Fruit fly (Drosophila melanogaster): ENCODE measurements around the gene CG3335.

The CG3335 gene

DNA sequence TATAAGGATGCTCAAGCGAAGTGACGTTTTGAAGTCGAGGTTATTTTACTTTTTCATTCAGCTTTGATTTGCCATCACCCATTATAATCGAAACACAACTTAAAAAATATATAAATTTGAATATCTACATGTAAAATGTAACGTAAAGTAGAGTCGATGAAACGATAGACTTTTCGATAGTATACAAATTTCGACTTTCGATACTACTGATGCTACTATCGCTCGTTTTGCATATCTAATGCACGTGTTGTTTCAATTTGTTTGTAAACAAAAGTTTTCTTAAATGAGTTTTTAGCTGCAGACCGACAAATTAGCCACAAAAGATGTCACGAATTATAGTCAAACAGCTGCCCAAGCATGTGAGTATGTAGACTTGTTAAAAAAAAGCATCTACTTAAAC, at the start of gene CG3335:
TSS of gene CG3335 (plus strand) at position 224 of the 400 bp plus-strand sequence.
- TF ChIP-seq Dll (optimal IDR thresholded peaks at IDR 0.05) = no peak
- no peak for TF ChIP-seq pan (optimal IDR thresholded peaks at IDR 0.05)
- no peak for TF ChIP-seq CG8478 (optimal IDR thresholded peaks at IDR 0.05)
- TF ChIP-seq EcR (GFP tag; optimal IDR thresholded peaks at IDR 0.05) = no peak
- no peak for TF ChIP-seq psq (optimal IDR thresholded peaks at IDR 0.05)
- TF ChIP-seq usp (GFP tag; optimal IDR thresholded peaks at IDR 0.05) = no peak

DNA sequence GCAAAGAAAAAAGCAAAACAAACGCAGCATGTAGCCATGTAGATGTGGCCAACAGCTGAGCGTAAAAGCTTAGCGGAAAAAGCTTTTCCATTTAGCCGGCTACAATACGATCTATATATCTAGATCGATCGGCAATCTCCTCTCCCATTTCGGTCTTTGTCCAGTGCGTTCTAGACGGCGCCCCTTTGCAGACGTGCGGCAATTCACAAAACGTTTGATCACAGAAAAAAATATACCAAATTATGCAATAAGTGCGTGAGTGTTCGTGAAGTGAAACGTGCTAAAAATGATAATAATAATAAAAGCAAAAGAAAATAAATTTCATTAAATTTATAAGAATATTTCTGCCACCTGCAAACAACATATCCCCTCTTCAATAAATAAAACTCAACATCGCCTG, 40.6 kb upstream of the CG3335 start:
- TF ChIP-seq pan (optimal IDR thresholded peaks at IDR 0.05) (no peak), psq (optimal IDR thresholded peaks at IDR 0.05) (no peak), EcR (GFP tag; optimal IDR thresholded peaks at IDR 0.05) (no peak)

DNA sequence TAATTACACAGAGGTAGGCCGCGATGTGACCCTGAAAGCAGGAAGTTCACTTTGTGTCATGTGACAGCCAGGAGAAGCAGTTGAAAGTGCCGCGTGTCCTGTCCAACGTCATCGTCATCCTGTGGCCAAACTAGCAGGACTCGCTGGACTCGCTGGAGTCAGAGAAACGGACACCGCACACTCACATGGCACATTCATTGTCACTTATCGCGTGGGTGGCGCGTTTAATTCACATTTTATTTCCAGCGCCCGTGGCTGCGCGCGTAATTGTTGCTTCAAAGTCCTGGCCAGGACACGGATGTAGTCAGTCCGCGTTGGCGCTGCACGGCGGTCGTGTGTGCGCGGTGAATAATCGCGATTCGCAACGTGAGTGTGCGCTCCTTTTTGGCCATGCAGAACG, 26.6 kb upstream of the CG3335 start, which contains the start of gene Tmc:
TSS of gene Tmc (plus strand) at position 301 of the 400 bp plus-strand sequence.
- TF ChIP-seq usp (GFP tag; optimal IDR thresholded peaks at IDR 0.05) (no peak), pan (optimal IDR thresholded peaks at IDR 0.05) (no peak), psq (optimal IDR thresholded peaks at IDR 0.05) (no peak), EcR (GFP tag; optimal IDR thresholded peaks at IDR 0.05) (no peak), Dll (optimal IDR thresholded peaks at IDR 0.05) (no peak), CG8478 (optimal IDR thresholded peaks at IDR 0.05) (no peak)

DNA sequence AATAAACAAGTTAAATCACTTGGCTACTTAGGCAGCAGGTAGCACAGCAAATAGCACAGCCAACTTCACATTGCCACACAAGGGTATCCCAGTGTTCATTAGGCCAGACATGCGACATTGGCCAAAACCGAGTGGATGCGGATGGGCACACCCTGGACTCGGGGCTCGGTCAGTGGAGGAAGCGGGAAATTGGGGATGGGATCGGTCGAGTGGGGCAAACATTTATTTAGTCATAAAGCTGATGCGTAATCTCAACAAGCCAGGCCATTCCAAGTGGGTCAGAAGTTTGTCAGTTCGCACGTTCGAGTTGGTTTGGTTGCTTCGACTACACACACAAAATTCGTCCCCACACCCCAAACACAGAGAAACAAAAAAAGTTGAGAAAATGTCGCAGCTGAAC, 25.3 kb upstream of the CG3335 start, which contains the start of gene CG3222:
TSS of gene CG3222 (plus strand) at position 301 of the 400 bp plus-strand sequence.
- TF ChIP-seq CG8478 (optimal IDR thresholded peaks at IDR 0.05) (no peak), psq (optimal IDR thresholded peaks at IDR 0.05) (no peak), Dll (optimal IDR thresholded peaks at IDR 0.05) (no peak), EcR (GFP tag; optimal IDR thresholded peaks at IDR 0.05) (no peak), usp (GFP tag; optimal IDR thresholded peaks at IDR 0.05) (no peak), pan (optimal IDR thresholded peaks at IDR 0.05) (no peak)

DNA sequence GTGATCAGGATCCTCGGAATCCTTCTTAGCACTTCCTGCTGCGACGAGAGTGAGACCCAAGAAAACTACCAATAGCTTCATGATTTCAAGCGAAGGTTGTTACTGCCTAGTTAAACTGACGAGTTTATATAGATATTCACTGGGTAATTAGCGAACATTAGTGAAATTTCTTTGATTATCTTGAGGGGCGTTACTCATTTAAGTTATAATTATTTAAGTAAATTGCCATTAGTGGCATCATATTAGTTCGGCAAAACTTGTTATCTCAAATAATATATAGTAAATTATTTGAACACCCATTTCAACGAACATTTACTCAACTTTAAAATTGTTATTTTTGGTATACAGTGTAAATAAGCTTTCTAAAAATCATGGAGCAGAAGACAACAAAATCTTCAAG, 22.8 kb upstream of the CG3335 start, which contains the start of the genes CG3088 and CG3306:
TSS of gene CG3088 (minus strand) at position 101 of the 400 bp plus-strand sequence.
TSS of gene CG3306 (plus strand) at position 299 of the 400 bp plus-strand sequence.
- TF ChIP-seq Dll (optimal IDR thresholded peaks at IDR 0.05) (no peak), psq (optimal IDR thresholded peaks at IDR 0.05) (no peak), pan (optimal IDR thresholded peaks at IDR 0.05) (no peak), EcR (GFP tag; optimal IDR thresholded peaks at IDR 0.05) (no peak), usp (GFP tag; optimal IDR thresholded peaks at IDR 0.05) (no peak), CG8478 (optimal IDR thresholded peaks at IDR 0.05) (no peak)

DNA sequence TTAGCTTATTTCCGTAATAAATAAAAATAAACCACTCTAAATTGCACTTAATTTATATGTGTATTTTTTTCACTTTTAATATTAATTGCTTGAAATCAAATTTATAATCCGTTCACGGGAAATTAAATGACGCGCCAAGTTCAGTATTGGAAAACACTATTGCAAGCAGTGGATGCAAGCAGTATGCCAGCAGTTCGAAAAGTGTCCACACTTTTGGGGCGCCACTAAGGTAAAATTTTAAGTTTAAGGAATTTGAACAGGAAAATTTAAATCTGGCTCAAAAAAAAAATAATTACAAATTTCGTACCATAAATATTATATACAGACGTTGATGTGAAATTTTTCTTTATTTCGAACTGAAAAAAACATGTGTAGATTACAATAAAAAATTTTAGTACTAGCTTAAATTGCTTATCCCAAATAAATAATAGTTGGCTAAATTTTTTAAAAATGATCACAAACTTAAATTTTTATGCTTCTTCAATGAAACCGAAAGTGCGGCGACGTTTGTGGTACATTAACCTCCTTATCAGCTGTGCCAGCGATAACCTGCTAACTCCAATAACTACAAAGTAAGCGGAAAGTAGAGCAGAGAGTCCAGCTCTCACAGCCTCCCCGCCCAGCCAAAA, 10.0 kb upstream of the CG3335 start:
- TF ChIP-seq EcR (GFP tag; optimal IDR thresholded peaks at IDR 0.05) = no peak
- TF ChIP-seq pan (optimal IDR thresholded peaks at IDR 0.05) = no peak

DNA sequence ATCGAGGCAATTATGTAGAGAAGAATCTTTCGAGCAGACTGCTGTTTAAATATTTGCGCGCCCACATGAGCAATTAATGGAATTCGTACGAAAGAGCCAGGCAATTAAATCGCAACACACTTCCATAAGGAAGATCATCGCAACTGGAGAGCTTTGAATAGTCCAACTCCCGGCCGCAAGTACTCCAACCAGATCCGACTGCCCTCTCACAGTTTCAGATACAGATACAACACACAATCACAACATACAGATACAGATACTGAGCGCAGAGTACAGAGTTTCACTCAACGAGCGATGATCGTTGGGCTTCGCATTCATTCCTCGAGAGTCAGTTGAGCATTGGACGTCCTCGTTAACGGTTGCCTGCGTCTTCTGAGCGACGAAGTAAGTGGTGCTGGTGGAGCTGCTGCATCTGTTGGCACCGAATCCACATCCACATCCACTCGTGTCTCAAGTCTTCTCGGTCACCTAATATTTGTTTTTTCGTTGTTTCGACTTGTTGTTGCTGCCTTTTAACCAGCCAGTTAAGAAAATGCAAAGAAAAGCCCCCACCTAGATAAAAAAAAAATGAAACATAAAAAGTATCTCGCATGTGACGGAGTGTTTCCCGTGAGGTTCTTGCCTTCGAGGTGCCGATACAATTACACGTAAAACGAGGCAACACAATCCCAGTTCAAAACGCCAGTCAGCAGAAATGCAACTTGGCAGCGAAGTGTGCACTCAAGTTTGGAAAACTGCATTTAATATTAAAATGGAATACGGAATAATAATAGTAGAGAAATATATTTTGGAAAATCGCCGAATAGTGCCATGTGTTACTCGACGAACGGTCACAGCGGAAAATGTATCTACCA, 9.2 kb upstream of the CG3335 start, which contains the start of gene LanB2:
TSS of gene LanB2 (plus strand) at position 326 of the 854 bp plus-strand sequence.
- TF ChIP-seq pan (optimal IDR thresholded peaks at IDR 0.05) = no peak

DNA sequence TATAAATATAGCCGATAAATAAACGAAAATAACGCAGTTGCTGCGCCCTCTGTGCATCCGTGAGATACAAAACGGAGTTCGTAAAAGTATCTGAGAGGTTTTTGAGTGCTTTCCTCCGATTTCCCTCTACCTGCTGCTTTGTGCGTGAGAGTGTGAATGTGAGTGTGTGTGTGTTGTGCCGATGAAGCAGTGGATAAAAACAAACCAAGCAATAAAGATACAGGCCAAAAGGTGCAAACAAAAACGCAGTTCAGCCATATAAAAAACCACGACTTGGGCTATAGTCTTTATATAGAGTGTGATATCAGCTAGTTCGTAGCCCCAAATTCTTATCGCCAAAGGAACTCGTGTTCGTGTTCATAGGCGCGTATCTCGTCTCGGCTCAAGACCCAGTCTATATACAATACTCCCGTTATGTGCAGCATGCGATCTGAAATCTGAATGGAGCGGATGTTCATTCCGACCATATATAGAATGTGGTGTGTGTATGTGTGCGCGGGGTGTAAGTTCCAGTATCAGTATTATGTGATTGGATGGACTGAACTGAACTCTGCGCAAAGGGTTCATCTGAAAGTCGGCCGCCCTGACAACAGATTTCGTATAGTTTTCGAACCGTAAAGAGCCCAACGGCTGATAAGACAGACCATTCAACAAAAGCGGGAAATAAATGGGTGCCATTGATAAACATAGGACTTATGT, 8.4 kb upstream of the CG3335 start:
- no peak for TF ChIP-seq usp (GFP tag; optimal IDR thresholded peaks at IDR 0.05)
- no peak for TF ChIP-seq psq (optimal IDR thresholded peaks at IDR 0.05)
- TF ChIP-seq CG8478 (optimal IDR thresholded peaks at IDR 0.05) = no peak

DNA sequence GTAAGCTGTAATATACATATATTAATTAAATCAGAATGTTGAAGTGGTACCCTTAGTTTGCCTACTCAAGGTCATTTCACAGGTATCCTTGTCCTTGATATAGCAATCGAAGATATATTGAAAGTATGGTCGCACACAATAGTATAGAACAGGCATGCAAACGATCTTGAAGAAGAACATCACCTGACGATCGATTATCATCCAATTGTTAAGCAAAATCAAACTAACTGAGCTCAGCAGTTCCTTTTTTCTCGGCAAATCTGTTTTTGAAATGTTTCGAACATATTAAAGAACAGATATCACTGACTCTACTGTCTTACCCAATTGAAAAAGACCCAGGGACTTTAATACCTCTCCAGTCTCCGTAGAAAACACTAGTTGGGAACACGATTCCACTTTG, 4.3 kb downstream of the CG3335 start, which contains the start of gene Cyp40:
TSS of gene Cyp40 (plus strand) at position 301 of the 400 bp plus-strand sequence.
- TF ChIP-seq Dll (optimal IDR thresholded peaks at IDR 0.05) (no peak), EcR (GFP tag; optimal IDR thresholded peaks at IDR 0.05) (no peak), pan (optimal IDR thresholded peaks at IDR 0.05) (no peak), psq (optimal IDR thresholded peaks at IDR 0.05) (no peak), CG8478 (optimal IDR thresholded peaks at IDR 0.05) (no peak), usp (GFP tag; optimal IDR thresholded peaks at IDR 0.05) (no peak)

DNA sequence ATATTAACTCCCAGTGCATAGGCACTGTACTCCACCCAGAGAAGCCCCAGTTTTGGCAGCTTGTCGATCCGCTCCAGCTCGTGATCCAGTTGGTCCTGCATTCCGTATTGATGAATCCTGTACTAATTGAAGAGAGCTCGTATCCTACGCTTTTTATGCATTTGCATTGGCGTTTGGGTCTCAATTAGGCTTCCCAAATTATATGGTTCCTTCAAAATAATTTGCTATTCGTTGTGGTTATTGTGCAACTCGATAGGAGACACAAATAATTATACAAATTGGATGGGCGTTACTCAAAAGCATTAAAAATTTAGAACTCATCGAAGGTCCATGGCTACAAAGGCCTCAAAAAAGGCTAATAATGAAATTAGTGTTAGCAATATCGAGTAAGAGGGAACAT, 5.1 kb downstream of the CG3335 start, which contains the start of gene Or67b:
TSS of gene Or67b (minus strand) at position 101 of the 400 bp plus-strand sequence.
- TF ChIP-seq Dll (optimal IDR thresholded peaks at IDR 0.05) (no peak), psq (optimal IDR thresholded peaks at IDR 0.05) (no peak), usp (GFP tag; optimal IDR thresholded peaks at IDR 0.05) (no peak), EcR (GFP tag; optimal IDR thresholded peaks at IDR 0.05) (no peak), CG8478 (optimal IDR thresholded peaks at IDR 0.05) (no peak), pan (optimal IDR thresholded peaks at IDR 0.05) (no peak)

DNA sequence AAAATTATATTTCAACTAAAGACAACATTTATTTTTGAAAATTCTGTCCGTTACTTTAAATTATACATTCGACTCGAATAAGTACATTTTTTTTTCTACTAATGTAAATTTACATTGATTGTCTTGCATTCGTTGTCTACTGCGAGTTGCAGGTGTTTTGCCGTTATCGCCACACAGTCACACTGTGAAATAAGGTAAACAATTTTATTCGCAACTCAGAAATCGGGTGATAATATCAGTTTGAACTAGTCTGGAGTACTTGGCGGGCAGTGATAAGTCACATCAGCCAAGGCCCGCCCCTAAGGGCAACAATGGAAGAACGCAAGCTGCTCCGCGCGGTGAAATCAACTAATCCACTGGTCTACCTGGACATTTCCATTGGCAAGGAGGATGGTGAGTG, 5.9 kb downstream of the CG3335 start:
- TF ChIP-seq usp (GFP tag; optimal IDR thresholded peaks at IDR 0.05) (no peak), psq (optimal IDR thresholded peaks at IDR 0.05) (no peak), CG8478 (optimal IDR thresholded peaks at IDR 0.05) (no peak), EcR (GFP tag; optimal IDR thresholded peaks at IDR 0.05) (no peak)

DNA sequence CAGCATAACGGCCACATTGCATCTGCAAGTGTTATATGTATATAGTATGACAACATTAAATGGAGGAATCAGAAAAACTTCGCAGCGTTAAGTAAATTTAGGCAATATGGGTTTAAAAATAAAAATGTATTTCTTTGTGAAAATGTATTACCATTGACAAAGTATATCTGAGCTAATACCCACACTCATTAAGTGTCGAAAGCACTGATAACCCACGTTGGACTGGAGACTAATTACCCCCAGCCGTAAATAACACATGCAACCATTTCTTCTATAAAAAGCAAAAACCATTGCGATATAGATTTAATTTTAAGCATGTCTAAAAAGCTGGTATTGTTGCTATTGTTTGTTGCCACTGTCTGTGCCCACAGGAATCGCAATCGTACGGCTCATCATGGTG, 13.8 kb downstream of the CG3335 start, which contains the start of gene CG8329:
TSS of gene CG8329 (plus strand) at position 301 of the 400 bp plus-strand sequence.
- TF ChIP-seq EcR (GFP tag; optimal IDR thresholded peaks at IDR 0.05) (no peak), usp (GFP tag; optimal IDR thresholded peaks at IDR 0.05) (no peak), pan (optimal IDR thresholded peaks at IDR 0.05) (no peak), psq (optimal IDR thresholded peaks at IDR 0.05) (no peak), CG8478 (optimal IDR thresholded peaks at IDR 0.05) (no peak), Dll (optimal IDR thresholded peaks at IDR 0.05) (no peak)

Measured in whole organism.